Fruit fly (Drosophila melanogaster) whole organism, prepupa: ENCODE measurements around the gene PLCXD.
A peak's percentile ranks its signal among the peaks of the same experiment; 100 is the strongest.

Experiments used
- Blimp-1 ChIP-seq: fragments of 200-800 bp; sonication (Bioruptor generic); optimal IDR thresholded peaks from 3 replicates; lab custom pipeline; 2017; ENCODE audit warnings: missing biosample characterization, missing genetic modification characterization, mild to moderate bottlenecking, moderate library complexity, missing genetic modification reagents
- CG10631 ChIP-seq: fragments of 200-800 bp; sonication (Bioruptor generic); optimal IDR thresholded peaks from 2 replicates; lab custom pipeline; 2016; ENCODE audit warnings: missing biosample characterization, missing genetic modification characterization
- CG11294 ChIP-seq: fragments of 200-800 bp; sonication (Bioruptor generic); IDR thresholded peaks from 2 replicates; pipeline ENCODE4 v1.3.6; 2022; ENCODE audit warnings: missing biosample characterization, missing genetic modification characterization
- CG15336 ChIP-seq: fragments of 200-800 bp; sonication (Bioruptor generic); IDR thresholded peaks from 2 replicates; pipeline ENCODE4 v1.3.6; 2022; ENCODE audit warnings: missing biosample characterization, missing genetic modification characterization
- CG3032 ChIP-seq: fragments of 200-800 bp; optimal IDR thresholded peaks from 2 replicates; lab custom pipeline; 2019; ENCODE audit warnings: missing biosample characterization, mild to moderate bottlenecking, missing genetic modification characterization, moderate library complexity
- CG31627 ChIP-seq: fragments of 200-800 bp; sonication (Bioruptor generic); optimal IDR thresholded peaks from 3 replicates; lab custom pipeline; 2016; ENCODE audit warnings: missing biosample characterization, missing genetic modification characterization
- CG3919 ChIP-seq: fragments of 200-800 bp; sonication (Bioruptor generic); optimal IDR thresholded peaks from 3 replicates; lab custom pipeline; 2016; ENCODE audit warnings: missing biosample characterization, missing genetic modification characterization
- CG6163 ChIP-seq: fragments of 200-800 bp; sonication (Bioruptor generic); IDR thresholded peaks from 3 replicates; pipeline ENCODE4 v1.3.6; 2022; ENCODE audit warnings: missing biosample characterization, missing genetic modification characterization
- CG6276 ChIP-seq: fragments of 200-800 bp; sonication (Bioruptor generic); optimal IDR thresholded peaks from 2 replicates; lab custom pipeline; 2017; ENCODE audit warnings: missing biosample characterization, mild to moderate bottlenecking, missing genetic modification characterization
- CG6792 ChIP-seq: fragments of 200-800 bp; sonication (Bioruptor generic); optimal IDR thresholded peaks from 3 replicates; lab custom pipeline; 2016; ENCODE audit warnings: missing biosample characterization, missing genetic modification characterization
- CG6808 ChIP-seq: fragments of 200-800 bp; sonication (Bioruptor generic); optimal IDR thresholded peaks from 3 replicates; lab custom pipeline; 2017; ENCODE audit warnings: missing biosample characterization, missing genetic modification characterization, mild to moderate bottlenecking, moderate library complexity, missing genetic modification reagents
- CG6854 ChIP-seq: fragments of 200-800 bp; sonication (Bioruptor generic); optimal IDR thresholded peaks from 2 replicates; lab custom pipeline; 2017; ENCODE audit warnings: missing biosample characterization, mild to moderate bottlenecking, missing genetic modification characterization
- CG7368 ChIP-seq: fragments of 200-800 bp; sonication (Bioruptor generic); optimal IDR thresholded peaks from 3 replicates; lab custom pipeline; 2016; ENCODE audit warnings: missing biosample characterization, missing genetic modification characterization
- CG8119 ChIP-seq: fragments of 200-800 bp; sonication (Bioruptor generic); IDR thresholded peaks from 3 replicates; pipeline ENCODE4 v1.3.6; 2022; ENCODE audit warnings: missing biosample characterization, missing genetic modification characterization
- CG8632 ChIP-seq: fragments of 200-800 bp; sonication (Bioruptor generic); optimal IDR thresholded peaks from 3 replicates; lab custom pipeline; 2016; ENCODE audit warnings: missing biosample characterization, missing genetic modification characterization
- CG9139 ChIP-seq: fragments of 200-800 bp; sonication (Bioruptor generic); optimal IDR thresholded peaks from 3 replicates; lab custom pipeline; 2017; ENCODE audit warnings: missing biosample characterization, mild to moderate bottlenecking, missing genetic modification characterization
- Eip78C ChIP-seq: fragments of 200-800 bp; sonication (Bioruptor generic); peaks from one replicate; lab custom pipeline; 2016; ENCODE audit warnings: missing biosample characterization, missing genetic modification characterization
- Eip93F ChIP-seq: fragments of 200-800 bp; sonication (Bioruptor generic); optimal IDR thresholded peaks from 2 replicates; lab custom pipeline; 2016; ENCODE audit warnings: missing biosample characterization, mild to moderate bottlenecking, missing genetic modification characterization
- Ets21C ChIP-seq: fragments of 200-800 bp; sonication (Bioruptor generic); optimal IDR thresholded peaks from 3 replicates; lab custom pipeline; 2016; ENCODE audit warnings: missing biosample characterization, missing genetic modification characterization
- Ets96B ChIP-seq: fragments of 200-800 bp; optimal IDR thresholded peaks from 2 replicates; lab custom pipeline; 2019; ENCODE audit warnings: missing biosample characterization, mild to moderate bottlenecking, missing genetic modification characterization, moderate library complexity
- Gug ChIP-seq: fragments of 200-800 bp; sonication (Bioruptor generic); IDR thresholded peaks from 2 replicates; pipeline ENCODE4 v1.3.6; 2022; ENCODE audit warnings: missing biosample characterization, missing genetic modification characterization
- Hr4 ChIP-seq: fragments of 200-800 bp; sonication (Bioruptor generic); optimal IDR thresholded peaks from 3 replicates; lab custom pipeline; 2016; ENCODE audit warnings: missing biosample characterization, missing genetic modification characterization
- Lpt ChIP-seq: fragments of 200-800 bp; sonication (Bioruptor generic); optimal IDR thresholded peaks from 3 replicates; lab custom pipeline; 2016; ENCODE audit warnings: missing biosample characterization, missing genetic modification characterization
- Met ChIP-seq: fragments of 200-800 bp; sonication (Bioruptor generic); optimal IDR thresholded peaks from 3 replicates; lab custom pipeline; 2016; ENCODE audit warnings: missing biosample characterization, missing genetic modification characterization
- OdsH ChIP-seq: fragments of 200-800 bp; sonication (Bioruptor generic); optimal IDR thresholded peaks from 3 replicates; lab custom pipeline; 2016; ENCODE audit warnings: missing biosample characterization, missing genetic modification characterization
- Smox ChIP-seq: fragments of 200-800 bp; sonication (Bioruptor generic); optimal IDR thresholded peaks from 3 replicates; lab custom pipeline; 2016; ENCODE audit warnings: missing biosample characterization, missing genetic modification characterization
- Sox102F ChIP-seq: fragments of 200-800 bp; sonication (Bioruptor generic); optimal IDR thresholded peaks from 2 replicates; lab custom pipeline; 2016; ENCODE audit warnings: missing biosample characterization, mild to moderate bottlenecking, missing genetic modification characterization
- Sox15 ChIP-seq: fragments of 200-800 bp; sonication (Bioruptor generic); optimal IDR thresholded peaks from 3 replicates; lab custom pipeline; 2016; ENCODE audit warnings: missing biosample characterization, missing genetic modification characterization
- achi ChIP-seq: fragments of 200-800 bp; sonication (Bioruptor generic); optimal IDR thresholded peaks from 3 replicates; lab custom pipeline; 2016; ENCODE audit warnings: missing biosample characterization, missing genetic modification characterization
- acj6 ChIP-seq: fragments of 200-800 bp; sonication (Bioruptor generic); optimal IDR thresholded peaks from 3 replicates; lab custom pipeline; 2016; ENCODE audit warnings: missing biosample characterization, missing genetic modification characterization
- cyc ChIP-seq: fragments of 200-800 bp; sonication (Bioruptor generic); optimal IDR thresholded peaks from 3 replicates; lab custom pipeline; 2016; ENCODE audit warnings: missing biosample characterization, missing genetic modification characterization
- dac ChIP-seq: fragments of 200-800 bp; sonication (Bioruptor generic); optimal IDR thresholded peaks from 2 replicates; lab custom pipeline; 2017; ENCODE audit warnings: missing biosample characterization, mild to moderate bottlenecking, missing genetic modification characterization
- dsx ChIP-seq: fragments of 200-800 bp; optimal IDR thresholded peaks from 3 replicates; lab custom pipeline; 2019; ENCODE audit warnings: missing biosample characterization, mild to moderate bottlenecking, missing genetic modification characterization, moderate library complexity; ENCODE audit not compliant: poor library complexity, severe bottlenecking
- eg ChIP-seq: fragments of 200-800 bp; sonication (Bioruptor generic); IDR thresholded peaks from 3 replicates; pipeline ENCODE4 v1.3.6; 2022; ENCODE audit warnings: missing biosample characterization, missing genetic modification characterization
- esn ChIP-seq: fragments of 200-800 bp; sonication (Bioruptor generic); optimal IDR thresholded peaks from 2 replicates; lab custom pipeline; 2016; ENCODE audit warnings: missing biosample characterization, mild to moderate bottlenecking, missing genetic modification characterization, moderate library complexity
- fd59A ChIP-seq: fragments of 200-800 bp; sonication (Bioruptor generic); optimal IDR thresholded peaks from 2 replicates; lab custom pipeline; 2017; ENCODE audit warnings: missing biosample characterization, mild to moderate bottlenecking, missing genetic modification characterization, missing genetic modification reagents
- fkh ChIP-seq: fragments of 200-800 bp; sonication (Bioruptor generic); optimal IDR thresholded peaks from 3 replicates; lab custom pipeline; 2017; ENCODE audit warnings: missing biosample characterization, mild to moderate bottlenecking, missing genetic modification characterization, moderate library complexity
- lz ChIP-seq: fragments of 200-800 bp; sonication (Bioruptor generic); optimal IDR thresholded peaks from 3 replicates; lab custom pipeline; 2016; ENCODE audit warnings: missing biosample characterization, missing genetic modification characterization
- net ChIP-seq: fragments of 200-800 bp; sonication (Bioruptor generic); optimal IDR thresholded peaks from 3 replicates; lab custom pipeline; 2016; ENCODE audit warnings: missing biosample characterization, missing genetic modification characterization
- pdm3 ChIP-seq: fragments of 200-800 bp; sonication (Bioruptor generic); optimal IDR thresholded peaks from 3 replicates; lab custom pipeline; 2016; ENCODE audit warnings: missing biosample characterization, missing genetic modification characterization
- salr ChIP-seq, 2 experiments: fragments of 200-800 bp; sonication (Bioruptor generic); optimal IDR thresholded peaks; 3 replicates each; lab custom pipeline; 2016 to 2018; ENCODE audit warnings: missing biosample characterization in 2 of 2, missing genetic modification characterization in 2 of 2, mild to moderate bottlenecking in 1 of 2
- spab ChIP-seq: fragments of 200-800 bp; sonication (Bioruptor generic); optimal IDR thresholded peaks from 2 replicates; lab custom pipeline; 2017; ENCODE audit warnings: missing biosample characterization, mild to moderate bottlenecking, missing genetic modification characterization, missing genetic modification reagents
- ss ChIP-seq, 2 experiments: fragments of 200-800 bp; sonication (Bioruptor generic); optimal IDR thresholded peaks; 2 replicates in 1 of 2; 3 replicates in 1 of 2; lab custom pipeline; 2017 to 2018; ENCODE audit warnings: mild to moderate bottlenecking in 2 of 2, missing biosample characterization in 2 of 2, missing genetic modification characterization in 2 of 2, moderate library complexity in 1 of 2
- svp ChIP-seq: fragments of 200-800 bp; sonication (Bioruptor generic); peaks from one replicate; lab custom pipeline; 2016; ENCODE audit warnings: missing biosample characterization, missing genetic modification characterization

The PLCXD gene

dm6 chr2L:12010877-12011666, 38.1 kb upstream of the PLCXD start (continued):
- TF ChIP-seq cyc (GFP tag; lab: Kevin White, UChicago): peak; percentile 84
- peak; percentile 96 for TF ChIP-seq CG6808 (GFP tag; lab: Kevin White, UChicago)
- no peak for TF ChIP-seq dsx
- peak; percentile 92 for TF ChIP-seq lz (GFP tag; lab: Kevin White, UChicago)
- peak; percentile 89 for TF ChIP-seq pdm3 (GFP tag; lab: Kevin White, UChicago)
- peak; percentile 93 for TF ChIP-seq Hr4 (GFP tag; lab: Kevin White, UChicago)
- TF ChIP-seq spab (GFP tag; lab: Kevin White, UChicago): peak; percentile 90
- TF ChIP-seq Eip78C: peak; percentile 97
- no peak for TF ChIP-seq CG8119 (GFP tag; lab: Robert Waterston, UW)
- TF ChIP-seq CG3919 (GFP tag; lab: Kevin White, UChicago): peak; percentile 90
- TF ChIP-seq CG3032 (tag; lab: Kevin White, UChicago): peak; percentile 95
- peak; percentile 95 for TF ChIP-seq CG6276 (GFP tag; lab: Kevin White, UChicago)
- peak; percentile 88 for TF ChIP-seq CG31627 (GFP tag; lab: Kevin White, UChicago)
- TF ChIP-seq OdsH (GFP tag; lab: Kevin White, UChicago): peak; percentile 91
- TF ChIP-seq CG15336: no peak
- TF ChIP-seq Gug (GFP tag; lab: Robert Waterston, UW): no peak
- TF ChIP-seq CG8632 (GFP tag; lab: Kevin White, UChicago): peak; percentile 92
- peak; percentile 79 for TF ChIP-seq CG9139 (GFP tag; lab: Kevin White, UChicago)

dm6 chr2L:12011682-12012655, 37.2 kb upstream of the PLCXD start:
- TF ChIP-seq Eip93F (GFP tag; lab: Kevin White, UChicago): no peak
- TF ChIP-seq CG31627 (GFP tag; lab: Kevin White, UChicago): peak; percentile 73
- peak; percentile 73 for TF ChIP-seq Smox (GFP tag; lab: Kevin White, UChicago)
- TF ChIP-seq CG15336: no peak
- TF ChIP-seq dsx: peak; percentile 92
- peak; percentile 60 for TF ChIP-seq CG7368
- peak; percentile 85 for TF ChIP-seq fkh (GFP tag; lab: Kevin White, UChicago)
- TF ChIP-seq fd59A (GFP tag; lab: Kevin White, UChicago): peak; percentile 41
- TF ChIP-seq Sox15: no peak
- peak; percentile 74 for TF ChIP-seq Blimp-1 (GFP tag; lab: Kevin White, UChicago)
- peak; percentile 68 for TF ChIP-seq spab (GFP tag; lab: Kevin White, UChicago)
- peak; percentile 73 for TF ChIP-seq CG6792 (GFP tag; lab: Kevin White, UChicago)
- peak; percentile 87 for TF ChIP-seq cyc (GFP tag; lab: Kevin White, UChicago)
- TF ChIP-seq Met (GFP tag; lab: Kevin White, UChicago): peak; percentile 85
- TF ChIP-seq esn (GFP tag; lab: Kevin White, UChicago): peak; percentile 82
- TF ChIP-seq Gug (GFP tag; lab: Robert Waterston, UW): no peak
- no peak for TF ChIP-seq CG6163 (GFP tag; lab: Robert Waterston, UW)
- peak; percentile 61 for TF ChIP-seq Ets21C (GFP tag; lab: Kevin White, UChicago)
- TF ChIP-seq Hr4 (GFP tag; lab: Kevin White, UChicago): peak; percentile 57
- no peak for TF ChIP-seq CG10631
- peak; percentile 1 to 47 for TF ChIP-seq salr (GFP tag; optimal IDR thresholded peaks at IDR 0.05; lab: Kevin White, UChicago)
- TF ChIP-seq Ets96B (tag; lab: Kevin White, UChicago): peak; percentile 54
- TF ChIP-seq lz (GFP tag; lab: Kevin White, UChicago): peak; percentile 82
- TF ChIP-seq ss (GFP tag; optimal IDR thresholded peaks at IDR 0.05; lab: Kevin White, UChicago): peak; percentile 75 to 78
- TF ChIP-seq net (GFP tag; lab: Kevin White, UChicago): peak; percentile 89
- peak; percentile 72 for TF ChIP-seq CG3032 (tag; lab: Kevin White, UChicago)
- TF ChIP-seq eg (GFP tag; lab: Robert Waterston, UW): no peak
- TF ChIP-seq pdm3 (GFP tag; lab: Kevin White, UChicago): peak; percentile 52
- peak; percentile 54 for TF ChIP-seq Lpt (GFP tag; lab: Kevin White, UChicago)
- peak; percentile 90 for TF ChIP-seq CG6854
- no peak for TF ChIP-seq CG11294 (GFP tag; lab: Robert Waterston, UW)
- TF ChIP-seq dac (GFP tag; lab: Kevin White, UChicago): peak; percentile 27
- peak; percentile 36 for TF ChIP-seq achi (GFP tag; lab: Kevin White, UChicago)
- peak; percentile 100 for TF ChIP-seq svp (GFP tag; lab: Kevin White, UChicago)
- peak; percentile 83 for TF ChIP-seq Sox102F (GFP tag; lab: Kevin White, UChicago)
- TF ChIP-seq CG3919 (GFP tag; lab: Kevin White, UChicago): peak; percentile 84
- peak; percentile 22 for TF ChIP-seq acj6
